Worm (Caenorhabditis elegans) whole organism, midembryonic: ENCODE data around the gene mig-10.

ENCODE experiments used
- klf-2 ChIP-seq: fragments of 200-800 bp; sonication (Bioruptor generic); conservative IDR thresholded peaks from 2 replicates; pipeline ENCODE4 v1.3.6; 2022; ENCODE audit warnings: missing genetic modification reagents, missing genetic modification characterization, missing compliant biosample characterization
- ref-1 ChIP-seq: fragments of 200-800 bp; sonication (Bioruptor generic); conservative IDR thresholded peaks from 2 replicates; pipeline ENCODE4 v1.3.6; 2022; ENCODE audit warnings: missing genetic modification reagents, missing genetic modification characterization, missing compliant biosample characterization
- ztf-23 ChIP-seq: fragments of 200-800 bp; sonication (Bioruptor generic); IDR thresholded peaks from 2 replicates; pipeline ENCODE4 v1.3.6; 2022; ENCODE audit warnings: missing genetic modification reagents, missing genetic modification characterization, missing compliant biosample characterization

DNA sequence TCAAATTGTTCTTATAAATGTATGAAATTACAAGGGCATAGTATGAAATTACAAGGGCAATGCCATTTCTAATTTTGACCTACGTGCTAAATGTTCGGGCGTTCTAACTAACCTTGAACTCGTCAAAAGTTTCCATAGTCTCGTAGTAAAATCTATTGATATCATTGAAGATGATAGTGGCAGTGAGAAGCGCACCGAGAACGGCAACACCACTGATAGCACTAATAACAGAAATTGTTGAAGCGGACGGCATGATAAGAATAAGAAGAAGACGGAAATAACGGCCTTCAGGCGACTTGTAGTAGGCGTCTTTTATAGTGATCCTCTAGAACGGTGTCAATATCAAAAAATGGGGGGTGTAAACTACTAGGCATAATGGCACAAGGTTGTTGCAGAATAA, 15.5 kb upstream of the mig-10 start, which contains the start of gene col-91:
- TF ChIP-seq klf-2 (no peak), ztf-23 (GFP tag; lab: Robert Waterston, UW) (no peak), ref-1 (GFP tag; lab: Robert Waterston, UW) (no peak)
